Worm (Caenorhabditis elegans) whole organism, L4 larva: ENCODE results near the gene T14E8.2.

Experiments
- F10B5.3 ChIP-seq: sonication (generic microtip); optimal IDR thresholded peaks from 2 replicates; lab custom pipeline; 2016; ENCODE audit warnings: mild to moderate bottlenecking, missing genetic modification characterization, missing compliant biosample characterization
- T26A8.4 ChIP-seq: fragments of 200-800 bp; sonication (Bioruptor generic); IDR thresholded peaks from 2 replicates; pipeline ENCODE4 v1.3.6; 2022; ENCODE audit warnings: missing genetic modification characterization, missing compliant biosample characterization
- Y5F2A.4 ChIP-seq: fragments of 200-800 bp; sonication (Bioruptor generic); optimal IDR thresholded peaks from 2 replicates; lab custom pipeline; 2018; ENCODE audit warnings: mild to moderate bottlenecking, missing genetic modification characterization, missing compliant biosample characterization
- ZK337.2 ChIP-seq: fragments of 200-800 bp; sonication (Bioruptor generic); IDR thresholded peaks from 2 replicates; pipeline ENCODE4 v1.3.6; 2022; ENCODE audit warnings: missing genetic modification reagents, missing genetic modification characterization, missing compliant biosample characterization
- aha-1 ChIP-seq: fragments of 150-350 bp; peaks from one replicate; lab custom pipeline; 2014; ENCODE audit warnings: missing biosample characterization, missing genetic modification characterization
- ceh-20 ChIP-seq: fragments of 200-800 bp; sonication (Bioruptor generic); IDR thresholded peaks from 2 replicates; pipeline ENCODE4 v1.3.6; 2022; ENCODE audit warnings: missing genetic modification reagents, missing genetic modification characterization, missing compliant biosample characterization
- ceh-44 ChIP-seq: fragments of 200-800 bp; sonication (Bioruptor generic); IDR thresholded peaks from 2 replicates; pipeline ENCODE4 v1.3.6; 2022; ENCODE audit warnings: missing genetic modification reagents, missing genetic modification characterization, missing compliant biosample characterization
- ctbp-1 ChIP-seq: fragments of 200-800 bp; sonication (Bioruptor generic); IDR thresholded peaks from 2 replicates; pipeline ENCODE4 v1.3.6; 2022; ENCODE audit warnings: missing genetic modification reagents, missing genetic modification characterization, missing compliant biosample characterization
- daf-16 ChIP-seq, 3 experiments: sonication (generic microtip); optimal IDR thresholded peaks; 2 replicates each; lab custom pipeline; 2016 to 2017; ENCODE audit warnings: missing genetic modification characterization in 3 of 3, missing genetic modification reagents in 3 of 3, mild to moderate bottlenecking in 2 of 3, missing compliant biosample characterization in 2 of 3, missing biosample characterization in 1 of 3, moderate library complexity in 1 of 3
- daf-8 ChIP-seq: fragments of 200-800 bp; sonication (Bioruptor generic); IDR thresholded peaks from 2 replicates; pipeline ENCODE4 v1.3.6; 2022; ENCODE audit warnings: missing genetic modification characterization, missing compliant biosample characterization
- dmd-6 ChIP-seq: fragments of 200-800 bp; sonication (Bioruptor generic); IDR thresholded peaks from 2 replicates; pipeline ENCODE4 v1.3.6; 2022; ENCODE audit warnings: missing genetic modification reagents, missing genetic modification characterization, missing compliant biosample characterization
- dve-1 ChIP-seq: sonication (generic microtip); optimal IDR thresholded peaks from 2 replicates; lab custom pipeline; 2017; ENCODE audit warnings: antibody characterized with exemption, mild to moderate bottlenecking, missing genetic modification characterization, missing compliant biosample characterization; ENCODE audit not compliant: insufficient read depth
- hlh-11 ChIP-seq: fragments of 200-800 bp; sonication (Bioruptor generic); optimal IDR thresholded peaks from 2 replicates; lab custom pipeline; 2018; ENCODE audit warnings: mild to moderate bottlenecking, missing genetic modification characterization, missing compliant biosample characterization
- hlh-30 ChIP-seq: sonication (generic microtip); optimal IDR thresholded peaks from 2 replicates; lab custom pipeline; 2017; ENCODE audit warnings: antibody characterized with exemption, mild to moderate bottlenecking, missing genetic modification characterization, missing compliant biosample characterization; ENCODE audit not compliant: insufficient read depth
- lin-15B ChIP-seq: fragments of 150-350 bp; sonication (generic microtip); optimal IDR thresholded peaks from 3 replicates; lab custom pipeline; 2014; ENCODE audit warnings: missing biosample characterization, missing genetic modification characterization
- lin-29 ChIP-seq: fragments of 200-800 bp; sonication (Bioruptor generic); IDR thresholded peaks from 2 replicates; pipeline ENCODE4 v1.3.6; 2022; ENCODE audit warnings: missing genetic modification reagents, missing genetic modification characterization, missing compliant biosample characterization
- lsy-2 ChIP-seq, 2 experiments: fragments of 150-350 bp in 1 of 2; sonication (generic microtip) in 1 of 2; optimal IDR thresholded peaks; 2 replicates each; lab custom pipeline; 2014 to 2017; ENCODE audit warnings: missing biosample characterization in 2 of 2, missing genetic modification characterization in 2 of 2
- mdl-1 ChIP-seq, 2 experiments: fragments of 150-350 bp in 1 of 2; sonication (generic microtip) in 1 of 2; optimal IDR thresholded peaks; 2 replicates each; lab custom pipeline; 2014 to 2017; ENCODE audit warnings: missing biosample characterization in 2 of 2, missing genetic modification characterization in 2 of 2
- mdt-29 ChIP-seq: fragments of 200-800 bp; sonication (Bioruptor generic); IDR thresholded peaks from 2 replicates; pipeline ENCODE4 v1.3.6; 2022; ENCODE audit warnings: missing genetic modification reagents, missing genetic modification characterization, missing compliant biosample characterization
- mep-1 ChIP-seq: fragments of 150-350 bp; sonication (generic microtip); optimal IDR thresholded peaks from 3 replicates; lab custom pipeline; 2014; ENCODE audit warnings: missing biosample characterization, missing genetic modification characterization
- mes-2 ChIP-seq: sonication (generic microtip); optimal IDR thresholded peaks from 2 replicates; lab custom pipeline; 2016; ENCODE audit warnings: missing genotype, mild to moderate bottlenecking, missing genetic modification characterization, missing compliant biosample characterization; ENCODE audit not compliant: poor library complexity, severe bottlenecking
- nhr-111 ChIP-seq: fragments of 200-800 bp; sonication (Bioruptor generic); optimal IDR thresholded peaks from 2 replicates; lab custom pipeline; 2018; ENCODE audit warnings: mild to moderate bottlenecking, missing genetic modification characterization, missing compliant biosample characterization
- nhr-25 ChIP-seq: sonication (generic microtip); optimal IDR thresholded peaks from 2 replicates; lab custom pipeline; 2017; ENCODE audit warnings: missing genetic modification characterization, mild to moderate bottlenecking, missing compliant biosample characterization, antibody characterized with exemption, moderate library complexity, borderline replicate concordance; ENCODE audit not compliant: insufficient read depth
- nhr-28 ChIP-seq: fragments of 150-350 bp; optimal IDR thresholded peaks from 2 replicates; lab custom pipeline; 2014; ENCODE audit warnings: missing biosample characterization, missing genetic modification characterization
- nhr-42 ChIP-seq: fragments of 200-800 bp; sonication (Bioruptor generic); IDR thresholded peaks from 2 replicates; pipeline ENCODE4 v1.3.6; 2022; ENCODE audit warnings: missing genetic modification characterization, missing compliant biosample characterization
- nhr-77 ChIP-seq: fragments of 150-350 bp; optimal IDR thresholded peaks from 2 replicates; lab custom pipeline; 2014; ENCODE audit warnings: missing biosample characterization, missing genetic modification characterization
- pha-4 ChIP-seq, 2 experiments: fragments of 150-350 bp in 1 of 2; fragments of 200-800 bp in 1 of 2; sonication (Bioruptor generic) in 1 of 2; IDR thresholded peaks in 1 of 2; optimal IDR thresholded peaks in 1 of 2; 2 replicates each; pipeline versions ENCODE4 v1.3.6 to Lab custom; 2014 to 2022; ENCODE audit warnings: missing genetic modification characterization in 2 of 2, missing genetic modification reagents in 2 of 2, missing biosample characterization in 1 of 2, missing compliant biosample characterization in 1 of 2
- php-3 ChIP-seq: fragments of 200-800 bp; sonication (Bioruptor generic); IDR thresholded peaks from 2 replicates; pipeline ENCODE4 v1.3.6; 2022; ENCODE audit warnings: missing genetic modification reagents, missing genetic modification characterization, missing compliant biosample characterization
- pqm-1 ChIP-seq: sonication (generic microtip); optimal IDR thresholded peaks from 2 replicates; lab custom pipeline; 2017; ENCODE audit warnings: missing biosample characterization, missing genetic modification characterization
- saeg-2 ChIP-seq: fragments of 200-800 bp; sonication (Bioruptor generic); IDR thresholded peaks from 2 replicates; pipeline ENCODE4 v1.3.6; 2022; ENCODE audit warnings: missing genetic modification reagents, missing genetic modification characterization, missing compliant biosample characterization
- set-16 ChIP-seq: fragments of 200-800 bp; sonication (Bioruptor generic); IDR thresholded peaks from 2 replicates; pipeline ENCODE4 v1.3.6; 2022; ENCODE audit warnings: missing genetic modification reagents, missing genetic modification characterization, missing compliant biosample characterization
- snpc-4 ChIP-seq: fragments of 150-350 bp; optimal IDR thresholded peaks from 2 replicates; lab custom pipeline; 2014; ENCODE audit warnings: missing biosample characterization, missing genetic modification characterization
- tra-1 ChIP-seq: fragments of 200-800 bp; sonication (Bioruptor generic); IDR thresholded peaks from 2 replicates; pipeline ENCODE4 v1.3.6; 2022; ENCODE audit warnings: missing genetic modification reagents, missing genetic modification characterization, missing compliant biosample characterization
- unc-62 ChIP-seq, 3 experiments: fragments of 150-350 bp in 1 of 3; sonication (generic microtip); optimal IDR thresholded peaks in 2 of 3; peaks in 1 of 3; 1 replicate in 1 of 3; 2 replicates in 2 of 3; lab custom pipeline; 2014 to 2017; ENCODE audit warnings: missing biosample characterization in 3 of 3, missing genetic modification characterization in 3 of 3, missing genetic modification reagents in 3 of 3, missing genotype in 1 of 3
- ztf-7 ChIP-seq: fragments of 150-350 bp; optimal IDR thresholded peaks from 2 replicates; lab custom pipeline; 2014; ENCODE audit warnings: missing biosample characterization, missing genetic modification characterization

Gene T14E8.2

ce11 chrX:6514466-6514865 is 28.3 kb upstream of the T14E8.2 start:
- no peak for TF ChIP-seq lsy-2 (tag; optimal IDR thresholded peaks at IDR 0.05; lab: Kevin White, UChicago)
- peak; percentile 50 for TF ChIP-seq dmd-6 (GFP tag; lab: Robert Waterston, UW)
- TF ChIP-seq daf-8 = no peak
- peak; percentile 43 for TF ChIP-seq hlh-11 (tag; lab: Kevin White, UChicago)
- peak in 1 of 2 experiments; percentile 6 for TF ChIP-seq daf-16 (GFP tag; optimal IDR thresholded peaks at IDR 0.05; lab: Kevin White, UChicago)
- peak; percentile 84 for TF ChIP-seq daf-16 (tag; optimal IDR thresholded peaks at IDR 0.05; lab: Kevin White, UChicago)
- peak; percentile 74 for TF ChIP-seq dve-1

ce11 chrX:6515267-6515666 is 27.5 kb upstream of the T14E8.2 start:
- peak; percentile 10 for TF ChIP-seq nhr-25 (tag; lab: Kevin White, UChicago)
- peak; percentile 1 for TF ChIP-seq nhr-28 (tag; lab: Kevin White, UChicago)
- TF ChIP-seq mdl-1 (tag; optimal IDR thresholded peaks at IDR 0.05; lab: Kevin White, UChicago) = peak in 1 of 2 experiments; percentile 22
- peak in 1 of 2 experiments; percentile 3 for TF ChIP-seq unc-62 (GFP tag; optimal IDR thresholded peaks at IDR 0.05 in 1 of 2; lab: Kevin White, UChicago)
- no peak for TF ChIP-seq unc-62 (tag; optimal IDR thresholded peaks at IDR 0.05; lab: Kevin White, UChicago)
- TF ChIP-seq ceh-44 (GFP tag; lab: Robert Waterston, UW) = no peak
- TF ChIP-seq hlh-11 (tag; lab: Kevin White, UChicago) = peak; percentile 50
- peak; percentile 63 for TF ChIP-seq aha-1 (tag; lab: Kevin White, UChicago)
- peak; percentile 76 for TF ChIP-seq hlh-30
- TF ChIP-seq pha-4 (GFP tag; IDR thresholded peaks at IDR 0.05; lab: Robert Waterston, UW) = no peak
- TF ChIP-seq pha-4 (tag; optimal IDR thresholded peaks at IDR 0.05; lab: Kevin White, UChicago) = no peak

ce11 chrX:6517025-6517770 is 25.6 kb upstream of the T14E8.2 start:
- TF ChIP-seq nhr-28 (tag; lab: Kevin White, UChicago) (peak; percentile 35), pqm-1 (peak; percentile 50), F10B5.3 (tag; lab: Kevin White, UChicago) (no peak), T26A8.4 (GFP tag; lab: Robert Waterston, UW) (no peak), mes-2 (tag; lab: Kevin White, UChicago) (no peak), dmd-6 (GFP tag; lab: Robert Waterston, UW) (peak; percentile 77), nhr-111 (no peak), php-3 (GFP tag; lab: Robert Waterston, UW) (peak; percentile 93), mep-1 (tag; lab: Kevin White, UChicago) (peak; percentile 59), snpc-4 (tag; lab: Kevin White, UChicago) (no peak), lin-15B (tag; lab: Kevin White, UChicago) (no peak), nhr-77 (tag; lab: Kevin White, UChicago) (peak; percentile 38), hlh-11 (tag; lab: Kevin White, UChicago) (peak; percentile 79), unc-62 (GFP tag; optimal IDR thresholded peaks at IDR 0.05 in 1 of 2; lab: Kevin White, UChicago) (peak in 1 of 2 experiments; percentile 39), unc-62 (tag; optimal IDR thresholded peaks at IDR 0.05; lab: Kevin White, UChicago) (no peak), tra-1 (GFP tag; lab: Robert Waterston, UW) (peak; percentile 73; the same call in 1 of the 2 replicates), ztf-7 (tag; lab: Kevin White, UChicago) (peak; percentile 68), ctbp-1 (GFP tag; lab: Robert Waterston, UW) (no peak), lin-29 (GFP tag; lab: Robert Waterston, UW) (no peak), Y5F2A.4 (GFP tag; lab: Kevin White, UChicago) (no peak), ZK337.2 (GFP tag; lab: Robert Waterston, UW) (no peak), mdt-29 (GFP tag; lab: Robert Waterston, UW) (no peak), dve-1 (peak; percentile 88), set-16 (GFP tag; lab: Robert Waterston, UW) (peak; percentile 58), ceh-20 (GFP tag; lab: Robert Waterston, UW) (peak; percentile 81), lsy-2 (tag; optimal IDR thresholded peaks at IDR 0.05; lab: Kevin White, UChicago) (peak in 1 of 2 experiments; percentile 44), daf-16 (GFP tag; optimal IDR thresholded peaks at IDR 0.05; lab: Kevin White, UChicago) (no peak), daf-16 (tag; optimal IDR thresholded peaks at IDR 0.05; lab: Kevin White, UChicago) (peak; percentile 95), saeg-2 (no peak), nhr-42 (GFP tag; lab: Robert Waterston, UW) (no peak), hlh-30 (peak; percentile 61)
- TF ChIP-seq, all 104 proteins: peak for 16
